Fruit fly (Drosophila melanogaster) whole organism, wandering third instar larva: ENCODE measurements around the gene Inx3.

Experiments
- CrebA ChIP-seq: fragments of 200-800 bp; sonication (Bioruptor generic); optimal IDR thresholded peaks from 2 replicates; lab custom pipeline; 2016; ENCODE audit warnings: missing biosample characterization, mild to moderate bottlenecking, missing genetic modification characterization, borderline replicate concordance
- Hnf4 ChIP-seq: fragments of 200-800 bp; sonication (Bioruptor generic); optimal IDR thresholded peaks from 2 replicates; lab custom pipeline; 2016; ENCODE audit warnings: missing biosample characterization, mild to moderate bottlenecking, missing genetic modification characterization
- Rel ChIP-seq, 2 experiments: fragments of 200-800 bp; sonication (Bioruptor generic) in 1 of 2; optimal IDR thresholded peaks; 2 replicates in 1 of 2; 3 replicates in 1 of 2; lab custom pipeline; 2016 to 2019; ENCODE audit warnings: mild to moderate bottlenecking in 2 of 2, missing biosample characterization in 2 of 2, missing genetic modification characterization in 2 of 2, moderate library complexity in 1 of 2
- Vsx2 ChIP-seq: fragments of 200-300, 225-300 bp; sonication (Bioruptor generic); optimal IDR thresholded peaks from 2 replicates; lab custom pipeline; 2018; ENCODE audit warnings: missing biosample characterization, missing genetic modification characterization; ENCODE audit not compliant: partially characterized antibody
- br ChIP-seq: fragments of 200-800 bp; sonication (Bioruptor generic); optimal IDR thresholded peaks from 2 replicates; lab custom pipeline; 2016; ENCODE audit warnings: missing biosample characterization, missing genetic modification characterization
- dmrt93B ChIP-seq: fragments of 200-800 bp; sonication (Bioruptor generic); optimal IDR thresholded peaks from 2 replicates; lab custom pipeline; 2018; ENCODE audit warnings: missing biosample characterization, mild to moderate bottlenecking, missing genetic modification characterization
- dsf ChIP-seq: sonication (Bioruptor generic); optimal IDR thresholded peaks from 2 replicates; lab custom pipeline; 2016; ENCODE audit warnings: missing biosample characterization, missing genetic modification characterization, borderline replicate concordance
- h ChIP-seq: fragments of 200-800 bp; sonication (Bioruptor generic); optimal IDR thresholded peaks from 3 replicates; lab custom pipeline; 2016; ENCODE audit warnings: missing biosample characterization, mild to moderate bottlenecking, missing genetic modification characterization
- lola ChIP-seq: fragments of >200 bp; optimal IDR thresholded peaks from 2 replicates; lab custom pipeline; 2017; ENCODE audit warnings: missing biosample characterization, missing genetic modification characterization
- psq ChIP-seq: fragments of 200-800 bp; sonication (Bioruptor generic); optimal IDR thresholded peaks from 3 replicates; lab custom pipeline; 2017; ENCODE audit warnings: missing biosample characterization, mild to moderate bottlenecking, missing genetic modification characterization, moderate library complexity
- rgr ChIP-seq: fragments of 200-800 bp; sonication (Bioruptor generic); optimal IDR thresholded peaks from 3 replicates; lab custom pipeline; 2016; ENCODE audit warnings: missing biosample characterization, mild to moderate bottlenecking, missing genetic modification characterization

dm6 chr3R:28846877-28847529, 12.3 kb downstream of the Inx3 start:
- TF ChIP-seq lola (no peak), Vsx2 (GFP tag; lab: Kevin White, UChicago) (no peak), h (GFP tag; lab: Kevin White, UChicago) (no peak), CrebA (GFP tag; lab: Kevin White, UChicago) (no peak), br (no peak), rgr (GFP tag; lab: Kevin White, UChicago) (no peak), dsf (GFP tag; lab: Kevin White, UChicago) (no peak), dmrt93B (GFP tag; lab: Kevin White, UChicago) (no peak), Hnf4 (GFP tag; lab: Kevin White, UChicago) (no peak), Rel (GFP tag; optimal IDR thresholded peaks at IDR 0.05; lab: Kevin White, UChicago) (no peak), Rel (tag; optimal IDR thresholded peaks at IDR 0.05; lab: Kevin White, UChicago) (no peak), psq (GFP tag; lab: Kevin White, UChicago) (no peak)
